Fruit fly (Drosophila melanogaster) whole organism, wandering third instar larva: ENCODE data around the gene Nsun2.

Experiments
- Abd-B ChIP-seq: fragments of >200 bp; optimal IDR thresholded peaks from 2 replicates; lab custom pipeline; 2017; ENCODE audit warnings: missing biosample characterization, missing genetic modification characterization
- CG9705 ChIP-seq: fragments of 200-800 bp; sonication (Bioruptor generic); optimal IDR thresholded peaks from 2 replicates; lab custom pipeline; 2018; ENCODE audit warnings: missing biosample characterization, mild to moderate bottlenecking, missing genetic modification characterization
- CrebA ChIP-seq: fragments of 200-800 bp; sonication (Bioruptor generic); optimal IDR thresholded peaks from 2 replicates; lab custom pipeline; 2016; ENCODE audit warnings: missing biosample characterization, mild to moderate bottlenecking, missing genetic modification characterization, borderline replicate concordance
- Dfd ChIP-seq: fragments of >200 bp; optimal IDR thresholded peaks from 2 replicates; lab custom pipeline; 2017; ENCODE audit warnings: missing biosample characterization, missing genetic modification characterization
- HLH106 ChIP-seq: fragments of 200-800 bp; optimal IDR thresholded peaks from 3 replicates; lab custom pipeline; 2019; ENCODE audit warnings: missing biosample characterization, mild to moderate bottlenecking, missing genetic modification characterization, moderate library complexity
- Hnf4 ChIP-seq: fragments of 200-800 bp; sonication (Bioruptor generic); optimal IDR thresholded peaks from 2 replicates; lab custom pipeline; 2016; ENCODE audit warnings: missing biosample characterization, mild to moderate bottlenecking, missing genetic modification characterization
- Hr78 ChIP-seq: fragments of >200 bp; optimal IDR thresholded peaks from 2 replicates; lab custom pipeline; 2017; ENCODE audit warnings: missing biosample characterization, missing genetic modification characterization
- Hr83 ChIP-seq: fragments of 200-300 bp; sonication (Bioruptor generic); optimal IDR thresholded peaks from 2 replicates; lab custom pipeline; 2016; ENCODE audit warnings: missing biosample characterization, mild to moderate bottlenecking, missing genetic modification characterization, moderate library complexity; ENCODE audit not compliant: poor library complexity, severe bottlenecking
- Jra ChIP-seq: sonication (Bioruptor generic); optimal IDR thresholded peaks from 2 replicates; lab custom pipeline; 2016; ENCODE audit warnings: missing biosample characterization, missing genetic modification characterization
- Myc ChIP-seq: fragments of >200 bp; optimal IDR thresholded peaks from 2 replicates; lab custom pipeline; 2017
- OdsH ChIP-seq: fragments of 200-800 bp; sonication (Bioruptor generic); optimal IDR thresholded peaks from 2 replicates; lab custom pipeline; 2016; ENCODE audit warnings: missing biosample characterization, mild to moderate bottlenecking, missing genetic modification characterization
- Rel ChIP-seq, 2 experiments: fragments of 200-800 bp; sonication (Bioruptor generic) in 1 of 2; optimal IDR thresholded peaks; 2 replicates in 1 of 2; 3 replicates in 1 of 2; lab custom pipeline; 2016 to 2019; ENCODE audit warnings: mild to moderate bottlenecking in 2 of 2, missing biosample characterization in 2 of 2, missing genetic modification characterization in 2 of 2, moderate library complexity in 1 of 2
- Sp1 ChIP-seq: fragments of 200-800 bp; sonication (Bioruptor generic); optimal IDR thresholded peaks from 3 replicates; lab custom pipeline; 2019; ENCODE audit warnings: missing biosample characterization, mild to moderate bottlenecking, missing genetic modification characterization, moderate library complexity
- Vsx2 ChIP-seq: fragments of 200-300, 225-300 bp; sonication (Bioruptor generic); optimal IDR thresholded peaks from 2 replicates; lab custom pipeline; 2018; ENCODE audit warnings: missing biosample characterization, missing genetic modification characterization; ENCODE audit not compliant: partially characterized antibody
- br ChIP-seq: fragments of 200-800 bp; sonication (Bioruptor generic); optimal IDR thresholded peaks from 2 replicates; lab custom pipeline; 2016; ENCODE audit warnings: missing biosample characterization, missing genetic modification characterization
- brk ChIP-seq: fragments of 200-800 bp; sonication (Bioruptor generic); optimal IDR thresholded peaks from 2 replicates; lab custom pipeline; 2016; ENCODE audit warnings: missing biosample characterization, mild to moderate bottlenecking, missing genetic modification characterization
- dl ChIP-seq, 2 experiments: fragments of 175-275, 200-275 bp in 1 of 2; fragments of 200-275 bp in 1 of 2; sonication (Bioruptor generic); optimal IDR thresholded peaks; lab custom pipeline; 2018; ENCODE audit warnings: mild to moderate bottlenecking in 2 of 2, missing biosample characterization in 2 of 2, missing genetic modification characterization in 2 of 2, moderate library complexity in 2 of 2; ENCODE audit not compliant: partially characterized antibody in 2 of 2, insufficient read depth in 1 of 2
- dmrt93B ChIP-seq: fragments of 200-800 bp; sonication (Bioruptor generic); optimal IDR thresholded peaks from 2 replicates; lab custom pipeline; 2018; ENCODE audit warnings: missing biosample characterization, mild to moderate bottlenecking, missing genetic modification characterization
- dsf ChIP-seq: sonication (Bioruptor generic); optimal IDR thresholded peaks from 2 replicates; lab custom pipeline; 2016; ENCODE audit warnings: missing biosample characterization, missing genetic modification characterization, borderline replicate concordance
- ey ChIP-seq: fragments of 200-800 bp; sonication (Bioruptor generic); optimal IDR thresholded peaks from 2 replicates; lab custom pipeline; 2016; ENCODE audit warnings: missing biosample characterization, missing genetic modification characterization
- foxo ChIP-seq, 2 experiments: fragments of 200-800 bp; sonication (Bioruptor generic); optimal IDR thresholded peaks; 2 replicates in 1 of 2; 3 replicates in 1 of 2; lab custom pipeline; 2016 to 2017; ENCODE audit warnings: missing biosample characterization in 2 of 2, missing genetic modification characterization in 2 of 2
- fru ChIP-seq: fragments of 200-800 bp; sonication (Bioruptor generic); optimal IDR thresholded peaks from 3 replicates; lab custom pipeline; 2016; ENCODE audit warnings: missing biosample characterization, mild to moderate bottlenecking, missing genetic modification characterization
- h ChIP-seq: fragments of 200-800 bp; sonication (Bioruptor generic); optimal IDR thresholded peaks from 3 replicates; lab custom pipeline; 2016; ENCODE audit warnings: missing biosample characterization, mild to moderate bottlenecking, missing genetic modification characterization
- lola ChIP-seq: fragments of >200 bp; optimal IDR thresholded peaks from 2 replicates; lab custom pipeline; 2017; ENCODE audit warnings: missing biosample characterization, missing genetic modification characterization
- pan ChIP-seq: fragments of >200 bp; optimal IDR thresholded peaks from 2 replicates; lab custom pipeline; 2017
- psq ChIP-seq: fragments of 200-800 bp; sonication (Bioruptor generic); optimal IDR thresholded peaks from 3 replicates; lab custom pipeline; 2017; ENCODE audit warnings: missing biosample characterization, mild to moderate bottlenecking, missing genetic modification characterization, moderate library complexity
- rgr ChIP-seq: fragments of 200-800 bp; sonication (Bioruptor generic); optimal IDR thresholded peaks from 3 replicates; lab custom pipeline; 2016; ENCODE audit warnings: missing biosample characterization, mild to moderate bottlenecking, missing genetic modification characterization
- sage ChIP-seq: fragments of 200-800 bp; sonication (Bioruptor generic); optimal IDR thresholded peaks from 2 replicates; lab custom pipeline; 2016; ENCODE audit warnings: missing biosample characterization, mild to moderate bottlenecking, missing genetic modification characterization
- tai ChIP-seq: sonication (Bioruptor generic); optimal IDR thresholded peaks from 2 replicates; lab custom pipeline; 2016; ENCODE audit warnings: missing biosample characterization, missing genetic modification characterization
- woc ChIP-seq: sonication (Bioruptor generic); optimal IDR thresholded peaks from 2 replicates; lab custom pipeline; 2016; ENCODE audit warnings: missing biosample characterization, mild to moderate bottlenecking, missing genetic modification characterization

The Nsun2 gene

dm6 chrX:4108114-4108439, 5.5 kb downstream of the Nsun2 start:
- no peak for TF ChIP-seq pan
- peak in 1 of 2 experiments; percentile 1 for TF ChIP-seq foxo (GFP tag; optimal IDR thresholded peaks at IDR 0.05; lab: Kevin White, UChicago)
- TF ChIP-seq Jra (GFP tag; lab: Kevin White, UChicago), result no peak
- TF ChIP-seq h, result no peak
- no peak for TF ChIP-seq tai (GFP tag; lab: Kevin White, UChicago)
- no peak for TF ChIP-seq ey (GFP tag; lab: Kevin White, UChicago)
- TF ChIP-seq Abd-B (GFP tag; lab: Kevin White, UChicago), result no peak
- TF ChIP-seq HLH106 (tag; lab: Kevin White, UChicago), result no peak
- TF ChIP-seq dsf (GFP tag; lab: Kevin White, UChicago), result no peak
- no peak for TF ChIP-seq Sp1 (GFP tag; lab: Kevin White, UChicago)
- TF ChIP-seq Hr83 (GFP tag; lab: Kevin White, UChicago), result no peak
- no peak for TF ChIP-seq Hnf4 (GFP tag; lab: Kevin White, UChicago)
- TF ChIP-seq CG9705, result no peak
- TF ChIP-seq brk (GFP tag; lab: Kevin White, UChicago), result no peak
- TF ChIP-seq CrebA (GFP tag; lab: Kevin White, UChicago), result no peak
- TF ChIP-seq dl (GFP tag; optimal IDR thresholded peaks at IDR 0.05; lab: Kevin White, UChicago; ENCODE audit: insufficient read depth in 1 of 2, partially characterized antibody in 2 of 2), result no peak
- no peak for TF ChIP-seq lola (GFP tag; lab: Kevin White, UChicago)
- TF ChIP-seq fru (GFP tag; lab: Kevin White, UChicago), result peak; percentile 4

- TF ChIP-seq psq (peak; percentile 91), fru (GFP tag; lab: Kevin White, UChicago) (no peak), Rel (GFP tag; optimal IDR thresholded peaks at IDR 0.05; lab: Kevin White, UChicago) (no peak), Rel (tag; optimal IDR thresholded peaks at IDR 0.05; lab: Kevin White, UChicago) (peak; percentile 72), foxo (GFP tag; optimal IDR thresholded peaks at IDR 0.05; lab: Kevin White, UChicago) (peak in 1 of 2 experiments; percentile 12), lola (GFP tag; lab: Kevin White, UChicago) (no peak), sage (GFP tag; lab: Kevin White, UChicago) (no peak)
Measured at dm6 chrX:4107261-4108113, 6.0 kb downstream of the Nsun2 start.

- TF ChIP-seq br (GFP tag; lab: Kevin White, UChicago) (peak; percentile 49), Hr78 (GFP tag; lab: Kevin White, UChicago) (no peak), foxo (GFP tag; optimal IDR thresholded peaks at IDR 0.05; lab: Kevin White, UChicago) (peak in 1 of 2 experiments; percentile 74), CG9705 (peak; percentile 17), Sp1 (GFP tag; lab: Kevin White, UChicago) (peak; percentile 75), Myc (lab: Kevin White, UChicago) (no peak), Hr83 (GFP tag; lab: Kevin White, UChicago) (no peak), ey (GFP tag; lab: Kevin White, UChicago) (peak; percentile 69), Rel (GFP tag; optimal IDR thresholded peaks at IDR 0.05; lab: Kevin White, UChicago) (no peak), Rel (tag; optimal IDR thresholded peaks at IDR 0.05; lab: Kevin White, UChicago) (no peak), OdsH (GFP tag; lab: Kevin White, UChicago) (peak; percentile 68), Vsx2 (GFP tag; lab: Kevin White, UChicago) (no peak), HLH106 (tag; lab: Kevin White, UChicago) (peak; percentile 75), woc (GFP tag; lab: Kevin White, UChicago) (peak; percentile 73), fru (GFP tag; lab: Kevin White, UChicago) (peak; percentile 74), sage (GFP tag; lab: Kevin White, UChicago) (no peak), h (peak; percentile 55), dmrt93B (GFP tag; lab: Kevin White, UChicago) (peak; percentile 58), Dfd (GFP tag; lab: Kevin White, UChicago) (no peak), CrebA (GFP tag; lab: Kevin White, UChicago) (no peak), rgr (peak; percentile 69), Hnf4 (GFP tag; lab: Kevin White, UChicago) (peak; percentile 26)
Measured at dm6 chrX:4106756-4107155, 6.8 kb downstream of the Nsun2 start.

dm6 chrX:4106240-4106639, 7.3 kb downstream of the Nsun2 start:
- TF ChIP-seq Rel (GFP tag; optimal IDR thresholded peaks at IDR 0.05; lab: Kevin White, UChicago) (no peak), Rel (tag; optimal IDR thresholded peaks at IDR 0.05; lab: Kevin White, UChicago) (peak; percentile 21), h (no peak)
